Worm (Caenorhabditis elegans): Measurements from ENCODE around the gene W02H5.2.
"Not testable (repeated sequence)": the region's sequence is repeated elsewhere in the genome, so short reads cannot be mapped to it uniquely, and the experiment has no call there.

Gene W02H5.2

ce11 chrV:2639035-2639434 lies at the start of gene W02H5.2:
Gene W02H5.2, plus strand, starts transcription at chrV:2639335.
- TF ChIP-seq unc-62 (GFP tag; optimal IDR thresholded peaks at IDR 0.05): no peak

- no peak for TF ChIP-seq unc-62 (GFP tag; optimal IDR thresholded peaks at IDR 0.05)
Observed at ce11 chrV:2589834-2590233, 49.3 kb upstream of the W02H5.2 start.

- TF ChIP-seq unc-62 (GFP tag; optimal IDR thresholded peaks at IDR 0.05): no peak
Observed at ce11 chrV:2592173-2592676, 46.9 kb upstream of the W02H5.2 start, which contains the start of gene irg-3. Gene irg-3, plus strand, starts transcription at chrV:2592591.

ce11 chrV:2595720-2596119 lies 43.4 kb upstream of the W02H5.2 start:
- no peak for TF ChIP-seq unc-62 (GFP tag; optimal IDR thresholded peaks at IDR 0.05)

ce11 chrV:2598830-2599229 lies 40.3 kb upstream of the W02H5.2 start, which contains the start of gene F53E10.5:
Gene F53E10.5, minus strand, starts transcription at chrV:2598930.
- TF ChIP-seq unc-62 (GFP tag; optimal IDR thresholded peaks at IDR 0.05): not testable (repeated sequence)

- no peak for TF ChIP-seq unc-62 (GFP tag; optimal IDR thresholded peaks at IDR 0.05)
Observed at ce11 chrV:2600543-2600942, 38.6 kb upstream of the W02H5.2 start.

- no peak for TF ChIP-seq unc-62 (GFP tag; optimal IDR thresholded peaks at IDR 0.05)
Observed at ce11 chrV:2601817-2602216, 37.3 kb upstream of the W02H5.2 start.

- no peak for TF ChIP-seq unc-62 (GFP tag; optimal IDR thresholded peaks at IDR 0.05)
Observed at ce11 chrV:2603056-2603455, 36.1 kb upstream of the W02H5.2 start, which contains the start of gene F53E10.6. Gene F53E10.6, minus strand, starts transcription at chrV:2603063.

- TF ChIP-seq unc-62 (GFP tag; optimal IDR thresholded peaks at IDR 0.05): no peak
Observed at ce11 chrV:2608352-2608751, 30.8 kb upstream of the W02H5.2 start, which contains the start of gene acr-17. Gene acr-17, plus strand, starts transcription at chrV:2608652.

- TF ChIP-seq unc-62 (GFP tag; optimal IDR thresholded peaks at IDR 0.05): no peak
Observed at ce11 chrV:2614986-2615687, 24.0 kb upstream of the W02H5.2 start, which contains the start of gene F53E10.1. Gene F53E10.1, plus strand, starts transcription at chrV:2615310.

ce11 chrV:2617499-2617898 lies 21.6 kb upstream of the W02H5.2 start:
- no peak for TF ChIP-seq unc-62 (GFP tag; optimal IDR thresholded peaks at IDR 0.05)

ce11 chrV:2621879-2622278 lies 17.3 kb upstream of the W02H5.2 start, which contains the start of gene srh-271:
Gene srh-271, minus strand, starts transcription at chrV:2621979.
- TF ChIP-seq unc-62 (GFP tag; optimal IDR thresholded peaks at IDR 0.05): no peak

ce11 chrV:2623765-2624164 lies 15.4 kb upstream of the W02H5.2 start:
- no peak for TF ChIP-seq unc-62 (GFP tag; optimal IDR thresholded peaks at IDR 0.05)

- TF ChIP-seq unc-62 (GFP tag; optimal IDR thresholded peaks at IDR 0.05): not testable (repeated sequence)
Observed at ce11 chrV:2625360-2625759, 13.8 kb upstream of the W02H5.2 start, which contains the start of gene sknr-1. Gene sknr-1, minus strand, starts transcription at chrV:2625460.

- no peak for TF ChIP-seq unc-62 (GFP tag; optimal IDR thresholded peaks at IDR 0.05)
Observed at ce11 chrV:2638545-2638944, 590 bp upstream of the W02H5.2 start, which contains the start of gene W02H5.19. Gene W02H5.19, plus strand, starts transcription at chrV:2638890.

ce11 chrV:2639506-2639905 lies 371 bp downstream of the W02H5.2 start:
- TF ChIP-seq unc-62 (GFP tag; optimal IDR thresholded peaks at IDR 0.05): no peak

ce11 chrV:2646067-2646466 lies 6.9 kb downstream of the W02H5.2 start:
- no peak for TF ChIP-seq unc-62 (GFP tag; optimal IDR thresholded peaks at IDR 0.05)
